Worm (Caenorhabditis elegans) whole organism, early embryonic: ENCODE data around the gene cutl-21.

Source experiments
- ama-1 ChIP-seq: fragments of 150-350 bp; optimal IDR thresholded peaks from 2 replicates; lab custom pipeline; 2014
- ceh-36 ChIP-seq: sonication (generic microtip); optimal IDR thresholded peaks from 2 replicates; lab custom pipeline; 2016; ENCODE audit warnings: missing genetic modification characterization, inconsistent platforms, missing compliant biosample characterization
- flt-1 ChIP-seq: fragments of 200-800 bp; sonication (Bioruptor generic); IDR thresholded peaks from 2 replicates; pipeline ENCODE4 v1.3.6; 2022; ENCODE audit warnings: missing genetic modification characterization, missing compliant biosample characterization
- sea-1 ChIP-seq: fragments of 200-800 bp; sonication (Bioruptor generic); conservative IDR thresholded peaks from 2 replicates; pipeline ENCODE4 v1.3.6; 2022; ENCODE audit warnings: missing genetic modification characterization, missing compliant biosample characterization
- tra-4 ChIP-seq: sonication (generic microtip); optimal IDR thresholded peaks from 2 replicates; lab custom pipeline; 2017; ENCODE audit warnings: missing genetic modification characterization, missing compliant biosample characterization

ce11 chrX:960139-960538 lies 44.0 kb upstream of the cutl-21 start:
- TF ChIP-seq ceh-36 (tag; lab: Kevin White, UChicago) (no peak), ama-1 (lab: Kevin White, UChicago) (no peak), flt-1 (GFP tag; lab: Robert Waterston, UW) (no peak), sea-1 (GFP tag; lab: Robert Waterston, UW) (no peak), tra-4 (tag; lab: Kevin White, UChicago) (no peak)
